Fruit fly (Drosophila melanogaster) whole organism, adult: ENCODE measurements around the gene frj.
A peak's percentile ranks its signal among the peaks of the same experiment; 100 is the strongest.

ENCODE experiments used
- CG11617 ChIP-seq: fragments of 200-800 bp; sonication (Bioruptor generic); optimal IDR thresholded peaks from 2 replicates; lab custom pipeline; 2017; ENCODE audit warnings: mild to moderate bottlenecking, missing biosample characterization, missing genetic modification reagents, missing genetic modification characterization
- CG12768 ChIP-seq: fragments of 200-800 bp; sonication (Bioruptor generic); optimal IDR thresholded peaks from 2 replicates; lab custom pipeline; 2017; ENCODE audit warnings: missing biosample characterization, missing genetic modification characterization, mild to moderate bottlenecking, moderate library complexity, missing genetic modification reagents
- CG14711 ChIP-seq: fragments of 200-800 bp; sonication (Bioruptor generic); optimal IDR thresholded peaks from 2 replicates; lab custom pipeline; 2018; ENCODE audit warnings: missing biosample characterization, mild to moderate bottlenecking, missing genetic modification characterization, moderate library complexity
- CG1620 ChIP-seq: fragments of 200-800 bp; sonication (Bioruptor generic); optimal IDR thresholded peaks from 2 replicates; lab custom pipeline; 2016; ENCODE audit warnings: missing biosample characterization, missing genetic modification characterization
- CG33017 ChIP-seq: fragments of 200-800 bp; sonication (Bioruptor generic); optimal IDR thresholded peaks from 2 replicates; lab custom pipeline; 2018; ENCODE audit warnings: missing biosample characterization, mild to moderate bottlenecking, missing genetic modification characterization, moderate library complexity
- CG5204 ChIP-seq: fragments of 200-800 bp; sonication (Bioruptor generic); optimal IDR thresholded peaks from 2 replicates; lab custom pipeline; 2016; ENCODE audit warnings: missing biosample characterization, missing genetic modification characterization
- CG7045 ChIP-seq: fragments of 200-800 bp; sonication (Bioruptor generic); optimal IDR thresholded peaks from 2 replicates; lab custom pipeline; 2017; ENCODE audit warnings: missing biosample characterization, mild to moderate bottlenecking, missing genetic modification characterization
- CG7101 ChIP-seq: fragments of 200-800 bp; sonication (Bioruptor generic); optimal IDR thresholded peaks from 2 replicates; lab custom pipeline; 2018; ENCODE audit warnings: missing biosample characterization, mild to moderate bottlenecking, missing genetic modification characterization, moderate library complexity
- Clk ChIP-seq: fragments of 200-800 bp; sonication (Bioruptor generic); optimal IDR thresholded peaks from 2 replicates; lab custom pipeline; 2017; ENCODE audit warnings: missing biosample characterization, missing genetic modification characterization
- Crg-1 ChIP-seq: fragments of 200-800 bp; sonication (Bioruptor generic); optimal IDR thresholded peaks from 2 replicates; lab custom pipeline; 2016; ENCODE audit warnings: missing biosample characterization, missing genetic modification characterization
- Hr96 ChIP-seq: fragments of 200-800 bp; sonication (Bioruptor generic); optimal IDR thresholded peaks from 2 replicates; lab custom pipeline; 2016; ENCODE audit warnings: missing biosample characterization, missing genetic modification characterization
- Mnt ChIP-seq: fragments of 200-800 bp; sonication (Bioruptor generic); optimal IDR thresholded peaks from 2 replicates; lab custom pipeline; 2016; ENCODE audit warnings: missing biosample characterization, mild to moderate bottlenecking, missing genetic modification characterization
- bab1 ChIP-seq: fragments of 200-800 bp; sonication (Bioruptor generic); optimal IDR thresholded peaks from 3 replicates; lab custom pipeline; 2019; ENCODE audit warnings: missing biosample characterization, mild to moderate bottlenecking, missing genetic modification characterization, moderate library complexity
- cic ChIP-seq: fragments of 200-800 bp; sonication (Bioruptor generic); optimal IDR thresholded peaks from 2 replicates; lab custom pipeline; 2017; ENCODE audit warnings: missing biosample characterization, mild to moderate bottlenecking, missing genetic modification characterization, moderate library complexity
- cnc ChIP-seq, 2 experiments: fragments of >200 bp; optimal IDR thresholded peaks; 2 replicates each; lab custom pipeline; 2017
- kay ChIP-seq: fragments of 200-800 bp; sonication (Bioruptor generic); peaks from one replicate; lab custom pipeline; 2016; ENCODE audit warnings: missing biosample characterization, missing genetic modification characterization, borderline replicate concordance
- ovo ChIP-seq: fragments of 200-800 bp; sonication (Bioruptor generic); optimal IDR thresholded peaks from 2 replicates; lab custom pipeline; 2016; ENCODE audit warnings: missing biosample characterization, missing genetic modification characterization
- pad ChIP-seq: fragments of 200-800 bp; sonication (Bioruptor generic); optimal IDR thresholded peaks from 3 replicates; lab custom pipeline; 2017; ENCODE audit warnings: missing biosample characterization, missing genetic modification characterization, mild to moderate bottlenecking, moderate library complexity, missing genetic modification reagents
- tj ChIP-seq: fragments of 200-800 bp; sonication (Bioruptor generic); optimal IDR thresholded peaks from 3 replicates; lab custom pipeline; 2017; ENCODE audit warnings: missing biosample characterization, mild to moderate bottlenecking, missing genetic modification characterization, moderate library complexity
- toe ChIP-seq: fragments of 200-800 bp; sonication (Bioruptor generic); optimal IDR thresholded peaks from 2 replicates; lab custom pipeline; 2016; ENCODE audit warnings: missing biosample characterization, missing genetic modification characterization

frj gene

dm6 chr2L:6476753-6477152 is 20.9 kb downstream of the frj start, which contains the start of gene CG9536:
Gene CG9536 (minus strand): TSS chr2L:6476975.
- TF ChIP-seq CG7045 (GFP tag; lab: Kevin White, UChicago) (no peak), Crg-1 (no peak), Clk (GFP tag; lab: Kevin White, UChicago) (no peak), tj (GFP tag; lab: Kevin White, UChicago) (no peak), bab1 (GFP tag; lab: Kevin White, UChicago) (peak; percentile 75), Hr96 (GFP tag; lab: Kevin White, UChicago) (no peak)

- TF ChIP-seq kay (GFP tag; lab: Kevin White, UChicago) (no peak), Hr96 (GFP tag; lab: Kevin White, UChicago) (no peak), cnc (optimal IDR thresholded peaks at IDR 0.05; lab: Kevin White, UChicago) (no peak), ovo (GFP tag; lab: Kevin White, UChicago) (peak; percentile 63), Mnt (GFP tag; lab: Kevin White, UChicago) (peak; percentile 84), CG14711 (tag; lab: Kevin White, UChicago) (peak; percentile 62), CG7101 (peak; percentile 29), CG11617 (GFP tag; lab: Kevin White, UChicago) (peak; percentile 32), toe (no peak), Clk (GFP tag; lab: Kevin White, UChicago) (no peak), tj (GFP tag; lab: Kevin White, UChicago) (no peak), cic (GFP tag; lab: Kevin White, UChicago) (peak; percentile 97), CG12768 (GFP tag; lab: Kevin White, UChicago) (peak; percentile 28), pad (no peak), CG33017 (tag; lab: Kevin White, UChicago) (peak; percentile 42), Crg-1 (peak; percentile 56), CG1620 (no peak), CG7045 (GFP tag; lab: Kevin White, UChicago) (no peak), bab1 (GFP tag; lab: Kevin White, UChicago) (peak; percentile 65), CG5204 (GFP tag; lab: Kevin White, UChicago) (no peak)
These were observed 23.5 kb downstream of the frj start for dm6 chr2L:6479226-6479906.

dm6 chr2L:6480212-6480994 is 24.6 kb downstream of the frj start, which contains the start of the genes Sec61alpha and Daxx:
Gene Sec61alpha (minus strand): TSS chr2L:6480575.
Gene Daxx (plus strand): TSS chr2L:6480929.
- peak; percentile 66 for TF ChIP-seq Crg-1
- TF ChIP-seq Hr96 (GFP tag; lab: Kevin White, UChicago): peak; percentile 90
- TF ChIP-seq Mnt (GFP tag; lab: Kevin White, UChicago): peak; percentile 62
- peak; percentile 45 for TF ChIP-seq pad
- peak; percentile 83 for TF ChIP-seq bab1 (GFP tag; lab: Kevin White, UChicago)
- TF ChIP-seq kay (GFP tag; lab: Kevin White, UChicago): no peak
- TF ChIP-seq CG33017 (tag; lab: Kevin White, UChicago): peak; percentile 75
- TF ChIP-seq toe: peak; percentile 94
- peak; percentile 61 for TF ChIP-seq CG7045 (GFP tag; lab: Kevin White, UChicago)
- TF ChIP-seq ovo (GFP tag; lab: Kevin White, UChicago): peak; percentile 68
- no peak for TF ChIP-seq cnc (optimal IDR thresholded peaks at IDR 0.05; lab: Kevin White, UChicago)
- TF ChIP-seq CG7101: peak; percentile 83
- TF ChIP-seq CG12768 (GFP tag; lab: Kevin White, UChicago): peak; percentile 70
- peak; percentile 93 for TF ChIP-seq CG1620
- peak; percentile 84 for TF ChIP-seq tj (GFP tag; lab: Kevin White, UChicago)
- peak; percentile 85 for TF ChIP-seq Clk (GFP tag; lab: Kevin White, UChicago)
- no peak for TF ChIP-seq cic (GFP tag; lab: Kevin White, UChicago)
- TF ChIP-seq CG5204 (GFP tag; lab: Kevin White, UChicago): no peak
- peak; percentile 74 for TF ChIP-seq CG14711 (tag; lab: Kevin White, UChicago)
- TF ChIP-seq CG11617 (GFP tag; lab: Kevin White, UChicago): peak; percentile 55

- TF ChIP-seq tj (GFP tag; lab: Kevin White, UChicago) (peak; percentile 79), CG11617 (GFP tag; lab: Kevin White, UChicago) (peak; percentile 5), CG5204 (GFP tag; lab: Kevin White, UChicago) (no peak), ovo (GFP tag; lab: Kevin White, UChicago) (peak; percentile 10), pad (peak; percentile 77), CG7045 (GFP tag; lab: Kevin White, UChicago) (no peak), Crg-1 (no peak), Mnt (GFP tag; lab: Kevin White, UChicago) (peak; percentile 85), toe (peak; percentile 27), CG12768 (GFP tag; lab: Kevin White, UChicago) (no peak), cic (GFP tag; lab: Kevin White, UChicago) (peak; percentile 93)
These were observed 25.5 kb downstream of the frj start for dm6 chr2L:6481310-6481738.

- no peak for TF ChIP-seq CG5204 (GFP tag; lab: Kevin White, UChicago)
- no peak for TF ChIP-seq cnc (optimal IDR thresholded peaks at IDR 0.05; lab: Kevin White, UChicago)
- TF ChIP-seq bab1 (GFP tag; lab: Kevin White, UChicago): peak; percentile 35
- peak; percentile 61 for TF ChIP-seq CG14711 (tag; lab: Kevin White, UChicago)
- no peak for TF ChIP-seq Hr96 (GFP tag; lab: Kevin White, UChicago)
- TF ChIP-seq ovo (GFP tag; lab: Kevin White, UChicago): peak; percentile 88
- TF ChIP-seq kay (GFP tag; lab: Kevin White, UChicago): no peak
- TF ChIP-seq Crg-1: peak; percentile 81
- TF ChIP-seq Mnt (GFP tag; lab: Kevin White, UChicago): peak; percentile 59
- peak; percentile 71 for TF ChIP-seq CG1620
- peak; percentile 63 for TF ChIP-seq CG7045 (GFP tag; lab: Kevin White, UChicago)
- peak; percentile 57 for TF ChIP-seq CG33017 (tag; lab: Kevin White, UChicago)
- peak; percentile 74 for TF ChIP-seq CG11617 (GFP tag; lab: Kevin White, UChicago)
- no peak for TF ChIP-seq Clk (GFP tag; lab: Kevin White, UChicago)
- TF ChIP-seq CG12768 (GFP tag; lab: Kevin White, UChicago): peak; percentile 34
- TF ChIP-seq CG7101: peak; percentile 68
- peak; percentile 92 for TF ChIP-seq tj (GFP tag; lab: Kevin White, UChicago)
- TF ChIP-seq pad: peak; percentile 55
- peak; percentile 36 for TF ChIP-seq cic (GFP tag; lab: Kevin White, UChicago)
- TF ChIP-seq toe: no peak
These were observed 32.9 kb downstream of the frj start, which contains the start of the genes KFase and epsilonCOP for dm6 chr2L:6488676-6489140. Gene KFase (minus strand): TSS chr2L:6488756. Gene epsilonCOP (plus strand): TSS chr2L:6489090.
